Worm (Caenorhabditis elegans): ENCODE measurements around the gene aqp-5.

DNA sequence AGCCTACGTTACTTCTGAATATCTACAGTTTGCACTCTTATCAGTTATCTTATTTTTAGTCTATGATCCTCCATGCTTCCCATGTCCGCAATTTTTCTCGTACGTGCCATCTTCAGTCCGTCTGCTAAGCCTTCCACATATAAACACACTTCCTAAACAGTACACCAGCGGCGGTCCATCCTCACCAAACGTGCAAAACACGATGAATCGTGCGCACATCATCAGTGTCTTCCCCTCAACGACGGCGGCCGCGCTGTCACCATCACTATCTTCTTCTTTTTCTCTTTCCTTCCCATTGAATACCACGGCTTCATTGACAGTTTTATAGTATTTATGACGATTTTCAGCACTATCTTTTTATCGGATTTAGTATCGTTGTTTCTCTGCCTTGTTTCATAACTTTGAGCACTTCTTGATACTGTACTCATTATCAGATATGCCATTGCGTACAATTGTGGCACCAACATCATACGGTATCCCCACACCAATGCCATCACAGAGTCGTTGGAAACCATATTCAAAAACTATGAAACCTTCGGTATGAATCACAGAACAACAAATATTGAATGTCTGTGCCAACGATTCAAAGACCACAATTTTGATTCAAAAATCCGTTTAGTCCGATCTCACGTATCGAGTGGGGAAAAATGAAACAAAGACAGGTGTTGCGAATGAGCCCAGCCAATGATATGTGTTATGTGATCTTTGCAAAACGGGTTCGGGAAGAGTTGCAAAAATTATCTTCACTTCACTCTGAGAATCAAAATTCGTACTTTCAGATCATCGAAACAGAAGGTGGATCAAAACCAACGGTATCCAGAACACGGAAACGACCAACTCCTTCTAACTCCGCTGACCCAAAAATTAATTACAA lies 18.4 kb upstream of the aqp-5 start:
- no peak for TF ChIP-seq unc-130 (GFP tag; optimal IDR thresholded peaks at IDR 0.05)
- TF ChIP-seq F55B11.4 (tag; optimal IDR thresholded peaks at IDR 0.05; ENCODE audit: borderline replicate concordance, insufficient read depth), result no peak
- TF ChIP-seq nfyb-1 (GFP tag; IDR thresholded peaks at IDR 0.05), result no peak
- no peak for TF ChIP-seq tlf-1 (GFP tag; optimal IDR thresholded peaks at IDR 0.05)
- no peak for TF ChIP-seq ceh-79 (tag; optimal IDR thresholded peaks at IDR 0.05)
- no peak for TF ChIP-seq chd-7 (tag; optimal IDR thresholded peaks at IDR 0.05)
- TF ChIP-seq attf-5 (GFP tag; optimal IDR thresholded peaks at IDR 0.05), result no peak
- no peak for TF ChIP-seq F37B4.10 (GFP tag; IDR thresholded peaks at IDR 0.05)
- TF ChIP-seq F23B12.7 (tag; optimal IDR thresholded peaks at IDR 0.05; ENCODE audit: insufficient read depth), result no peak
- TF ChIP-seq aptf-2 (GFP tag; conservative IDR thresholded peaks at IDR 0.05), result no peak
- TF ChIP-seq him-1 (tag; optimal IDR thresholded peaks at IDR 0.05), result no peak
